Worm (Caenorhabditis elegans) whole organism, mixed stage, embryonic: ENCODE measurements around the gene str-84.

ENCODE experiments used
- M03D4.4 ChIP-seq: sonication (generic microtip); optimal IDR thresholded peaks from 2 replicates; lab custom pipeline; 2017; ENCODE audit warnings: mild to moderate bottlenecking, missing genetic modification characterization, missing compliant biosample characterization
- bed-3 ChIP-seq: fragments of 200-800 bp; sonication (Bioruptor generic); optimal IDR thresholded peaks from 3 replicates; lab custom pipeline; 2018; ENCODE audit warnings: mild to moderate bottlenecking, missing genetic modification characterization, moderate library complexity, missing compliant biosample characterization
- blmp-1 ChIP-seq: fragments of 150-350 bp; optimal IDR thresholded peaks from 2 replicates; lab custom pipeline; 2014; ENCODE audit warnings: missing biosample characterization, missing genetic modification characterization
- ceh-43 ChIP-seq: fragments of 200-800 bp; sonication (Bioruptor generic); optimal IDR thresholded peaks from 2 replicates; lab custom pipeline; 2018; ENCODE audit warnings: mild to moderate bottlenecking, missing genetic modification characterization, moderate library complexity, missing compliant biosample characterization
- ceh-83 ChIP-seq: fragments of 200-800 bp; sonication (Bioruptor generic); optimal IDR thresholded peaks from 2 replicates; lab custom pipeline; 2018; ENCODE audit warnings: mild to moderate bottlenecking, missing genetic modification characterization, missing compliant biosample characterization
- ces-1 ChIP-seq: fragments of 150-350 bp; optimal IDR thresholded peaks from 2 replicates; lab custom pipeline; 2014; ENCODE audit warnings: missing biosample characterization, missing genetic modification reagents, missing genetic modification characterization
- cnd-1 ChIP-seq: fragments of 200-800 bp; sonication (Bioruptor generic); optimal IDR thresholded peaks from 2 replicates; lab custom pipeline; 2018; ENCODE audit warnings: mild to moderate bottlenecking, missing genetic modification characterization, missing compliant biosample characterization
- elt-1 ChIP-seq: sonication (generic microtip); optimal IDR thresholded peaks from 2 replicates; lab custom pipeline; 2017; ENCODE audit warnings: missing genetic modification characterization, mild to moderate bottlenecking, missing compliant biosample characterization, antibody characterized with exemption, moderate library complexity, borderline replicate concordance; ENCODE audit not compliant: insufficient read depth
- elt-3 ChIP-seq: fragments of 150-350 bp; optimal IDR thresholded peaks from 2 replicates; lab custom pipeline; 2014; ENCODE audit warnings: missing biosample characterization, missing genetic modification characterization
- flh-1 ChIP-seq: fragments of 200-800 bp; sonication (Bioruptor generic); optimal IDR thresholded peaks from 2 replicates; lab custom pipeline; 2018; ENCODE audit warnings: mild to moderate bottlenecking, missing genetic modification characterization, moderate library complexity, missing compliant biosample characterization
- ham-2 ChIP-seq: fragments of 200-800 bp; sonication (Bioruptor generic); optimal IDR thresholded peaks from 2 replicates; lab custom pipeline; 2018; ENCODE audit warnings: mild to moderate bottlenecking, missing genetic modification characterization, missing compliant biosample characterization
- hlh-1 ChIP-seq: fragments of 150-350 bp; optimal IDR thresholded peaks from 2 replicates; lab custom pipeline; 2014; ENCODE audit warnings: missing biosample characterization, missing genetic modification reagents, missing genetic modification characterization
- lsy-2 ChIP-seq: fragments of 150-350 bp; optimal IDR thresholded peaks from 2 replicates; lab custom pipeline; 2014; ENCODE audit warnings: missing biosample characterization, missing genetic modification characterization
- mab-5 ChIP-seq: fragments of 150-350 bp; optimal IDR thresholded peaks from 2 replicates; lab custom pipeline; 2014; ENCODE audit warnings: missing biosample characterization, missing genetic modification characterization
- mep-1 ChIP-seq: fragments of 150-350 bp; optimal IDR thresholded peaks from 2 replicates; lab custom pipeline; 2017; ENCODE audit warnings: missing biosample characterization, missing genetic modification reagents, missing genetic modification characterization, inconsistent platforms
- mls-2 ChIP-seq: sonication (generic microtip); optimal IDR thresholded peaks from 2 replicates; lab custom pipeline; 2016; ENCODE audit warnings: mild to moderate bottlenecking, missing genetic modification characterization, moderate library complexity, missing compliant biosample characterization
- nhr-12 ChIP-seq: fragments of 150-350 bp; optimal IDR thresholded peaks from 2 replicates; lab custom pipeline; 2014; ENCODE audit warnings: missing biosample characterization, missing genetic modification characterization
- nhr-2 ChIP-seq: fragments of 150-350 bp; optimal IDR thresholded peaks from 2 replicates; lab custom pipeline; 2014; ENCODE audit warnings: missing biosample characterization, missing genetic modification characterization
- nhr-237 ChIP-seq: fragments of 150-350 bp; optimal IDR thresholded peaks from 2 replicates; lab custom pipeline; 2014; ENCODE audit warnings: missing biosample characterization, missing genetic modification characterization
- nhr-28 ChIP-seq: fragments of 150-350 bp; optimal IDR thresholded peaks from 2 replicates; lab custom pipeline; 2014; ENCODE audit warnings: missing biosample characterization, missing genetic modification characterization
- nhr-76 ChIP-seq: sonication (generic microtip); optimal IDR thresholded peaks from 2 replicates; lab custom pipeline; 2017; ENCODE audit warnings: missing biosample characterization, missing genetic modification characterization
- pha-4 ChIP-seq: fragments of 150-350 bp; optimal IDR thresholded peaks from 2 replicates; lab custom pipeline; 2018; ENCODE audit warnings: missing biosample characterization, missing genetic modification reagents, missing genetic modification characterization
- sem-2 ChIP-seq: fragments of 200-800 bp; sonication (Bioruptor generic); optimal IDR thresholded peaks from 2 replicates; lab custom pipeline; 2018; ENCODE audit warnings: mild to moderate bottlenecking, missing genetic modification characterization, missing compliant biosample characterization
- sptf-1 ChIP-seq: sonication (generic microtip); optimal IDR thresholded peaks from 2 replicates; lab custom pipeline; 2017; ENCODE audit warnings: mild to moderate bottlenecking, missing genetic modification characterization, moderate library complexity, missing compliant biosample characterization
- tbx-8 ChIP-seq: fragments of 200-800 bp; sonication (Bioruptor generic); optimal IDR thresholded peaks from 2 replicates; lab custom pipeline; 2018; ENCODE audit warnings: mild to moderate bottlenecking, missing genetic modification characterization, moderate library complexity, missing compliant biosample characterization
- unc-120 ChIP-seq: sonication (generic microtip); optimal IDR thresholded peaks from 2 replicates; lab custom pipeline; 2017; ENCODE audit warnings: missing genetic modification characterization, missing compliant biosample characterization; ENCODE audit not compliant: poor library complexity, severe bottlenecking
- unc-39 ChIP-seq: fragments of 150-350 bp; optimal IDR thresholded peaks from 2 replicates; lab custom pipeline; 2014; ENCODE audit warnings: missing biosample characterization, missing genetic modification characterization
- unc-62 ChIP-seq: fragments of 150-350 bp; optimal IDR thresholded peaks from 2 replicates; lab custom pipeline; 2014; ENCODE audit warnings: missing biosample characterization, missing genetic modification reagents, missing genetic modification characterization
- zip-8 ChIP-seq: fragments of 150-350 bp; optimal IDR thresholded peaks from 2 replicates; lab custom pipeline; 2014; ENCODE audit warnings: missing biosample characterization, missing genetic modification characterization
- ztf-11 ChIP-seq: fragments of 150-350 bp; optimal IDR thresholded peaks from 2 replicates; lab custom pipeline; 2014; ENCODE audit warnings: missing biosample characterization, missing genetic modification characterization

str-84 gene

ce11 chrV:9015540-9015939 lies 34.8 kb upstream of the str-84 start, which contains the start of gene srt-18:
Gene srt-18 (minus strand): TSS chrV:9015640.
- TF ChIP-seq ceh-43 (GFP tag; lab: Kevin White, UChicago) (no peak), sem-2 (no peak), unc-39 (tag; lab: Kevin White, UChicago) (no peak), nhr-12 (tag; lab: Kevin White, UChicago) (no peak), lsy-2 (tag; lab: Kevin White, UChicago) (no peak), mab-5 (tag; lab: Kevin White, UChicago) (no peak), bed-3 (GFP tag; lab: Kevin White, UChicago) (no peak), cnd-1 (no peak), nhr-237 (no peak), mep-1 (no peak), pha-4 (tag; lab: Kevin White, UChicago) (no peak), mls-2 (tag; lab: Kevin White, UChicago) (no peak)

- no peak for TF ChIP-seq nhr-2 (tag; lab: Kevin White, UChicago)
- TF ChIP-seq ztf-11 (tag; lab: Kevin White, UChicago): no peak
- no peak for TF ChIP-seq elt-3 (tag; lab: Kevin White, UChicago)
- no peak for TF ChIP-seq cnd-1
- no peak for TF ChIP-seq ham-2 (GFP tag; lab: Kevin White, UChicago)
- TF ChIP-seq M03D4.4 (tag; lab: Kevin White, UChicago): no peak
- no peak for TF ChIP-seq unc-62 (GFP tag; lab: Kevin White, UChicago)
- TF ChIP-seq mls-2 (tag; lab: Kevin White, UChicago): no peak
Observed at ce11 chrV:9013765-9014164, 33.0 kb upstream of the str-84 start, which contains the start of gene srh-201. Gene srh-201 (minus strand): TSS chrV:9013865.

- TF ChIP-seq unc-120 (no peak), sem-2 (no peak), ham-2 (GFP tag; lab: Kevin White, UChicago) (no peak), hlh-1 (no peak)
- TF ChIP-seq, all 35 proteins: peak for 0
Observed at ce11 chrV:9009175-9009574, 28.4 kb upstream of the str-84 start, which contains the start of gene srx-2. Gene srx-2 (plus strand): TSS chrV:9009475.

ce11 chrV:9005243-9005642 lies 24.5 kb upstream of the str-84 start, which contains the start of gene srx-3:
Gene srx-3 (plus strand): TSS chrV:9005543.
- no peak for TF ChIP-seq tbx-8
- no peak for TF ChIP-seq unc-120
- no peak for TF ChIP-seq hlh-1
- TF ChIP-seq flh-1 (GFP tag; lab: Kevin White, UChicago): no peak
- TF ChIP-seq mab-5 (tag; lab: Kevin White, UChicago): no peak
- no peak for TF ChIP-seq sptf-1 (tag; lab: Kevin White, UChicago)
- no peak for TF ChIP-seq sem-2
- no peak for TF ChIP-seq unc-62 (GFP tag; lab: Kevin White, UChicago)
- no peak for TF ChIP-seq nhr-76
- no peak for TF ChIP-seq ceh-83 (GFP tag; lab: Kevin White, UChicago)
- TF ChIP-seq bed-3 (GFP tag; lab: Kevin White, UChicago): no peak
- TF ChIP-seq ces-1: no peak
- no peak for TF ChIP-seq lsy-2 (tag; lab: Kevin White, UChicago)

- TF ChIP-seq lsy-2 (tag; lab: Kevin White, UChicago) (no peak), nhr-28 (tag; lab: Kevin White, UChicago) (no peak), unc-62 (GFP tag; lab: Kevin White, UChicago) (no peak), elt-1 (tag; lab: Kevin White, UChicago) (no peak), zip-8 (tag; lab: Kevin White, UChicago) (no peak), mls-2 (tag; lab: Kevin White, UChicago) (no peak), bed-3 (GFP tag; lab: Kevin White, UChicago) (no peak), blmp-1 (tag; lab: Kevin White, UChicago) (no peak)
- TF ChIP-seq, all 35 proteins: peak for 0
Observed at ce11 chrV:9003291-9003690, 22.5 kb upstream of the str-84 start, which contains the start of gene srx-1. Gene srx-1 (plus strand): TSS chrV:9003672.

- TF ChIP-seq nhr-76 (no peak), ham-2 (GFP tag; lab: Kevin White, UChicago) (no peak), ceh-83 (GFP tag; lab: Kevin White, UChicago) (no peak), nhr-2 (tag; lab: Kevin White, UChicago) (no peak)
Observed at ce11 chrV:9001175-9001574, 20.4 kb upstream of the str-84 start, which contains the start of gene F59E11.2. Gene F59E11.2 (plus strand): TSS chrV:9001475.
